Fruit fly (Drosophila melanogaster) whole organism, embryonic: ENCODE data around the gene CG10116.
A peak's percentile ranks its signal among the peaks of the same experiment; 100 is the strongest.

Source experiments
- CG14014 ChIP-seq: fragments of 200-800 bp; sonication (Bioruptor generic); IDR thresholded peaks from 2 replicates; pipeline ENCODE4 v1.3.6; 2022; ENCODE audit warnings: missing biosample characterization, missing genetic modification characterization
- CG14441 ChIP-seq: fragments of 200-800 bp; sonication (Bioruptor generic); IDR thresholded peaks from 2 replicates; pipeline ENCODE4 v1.3.6; 2022; ENCODE audit warnings: missing biosample characterization, missing genetic modification characterization
- CG1647 ChIP-seq: fragments of 200-800 bp; sonication (Bioruptor generic); optimal IDR thresholded peaks from 3 replicates; lab custom pipeline; 2016; ENCODE audit warnings: missing biosample characterization, missing genetic modification characterization
- CG17912 ChIP-seq: fragments of 200-800 bp; sonication (Bioruptor generic); optimal IDR thresholded peaks from 2 replicates; lab custom pipeline; 2018; ENCODE audit warnings: missing biosample characterization, mild to moderate bottlenecking, missing genetic modification characterization
- CG18619 ChIP-seq: fragments of 200-800 bp; sonication (Bioruptor generic); optimal IDR thresholded peaks from 3 replicates; lab custom pipeline; 2017; ENCODE audit warnings: missing biosample characterization, mild to moderate bottlenecking, missing genetic modification characterization
- CG18764 ChIP-seq: fragments of 200-800 bp; sonication (Bioruptor generic); optimal IDR thresholded peaks from 3 replicates; lab custom pipeline; 2016; ENCODE audit warnings: missing biosample characterization, missing genetic modification characterization
- CG2202 ChIP-seq: fragments of 200-800 bp; sonication (Bioruptor generic); optimal IDR thresholded peaks from 2 replicates; lab custom pipeline; 2018; ENCODE audit warnings: missing biosample characterization, mild to moderate bottlenecking, missing genetic modification characterization
- CG32532 ChIP-seq: fragments of 200-800 bp; sonication (Bioruptor generic); IDR thresholded peaks from 2 replicates; pipeline ENCODE4 v1.3.6; 2022; ENCODE audit warnings: missing biosample characterization, missing genetic modification characterization
- CG33557 ChIP-seq: fragments of 200-800 bp; sonication (Bioruptor generic); optimal IDR thresholded peaks from 2 replicates; lab custom pipeline; 2019; ENCODE audit warnings: missing biosample characterization, mild to moderate bottlenecking, missing genetic modification characterization, moderate library complexity
- CG4328 ChIP-seq: fragments of 200-800 bp; sonication (Bioruptor generic); optimal IDR thresholded peaks from 3 replicates; lab custom pipeline; 2017; ENCODE audit warnings: missing biosample characterization, missing genetic modification reagents, missing genetic modification characterization
- CG7839 ChIP-seq: fragments of 200-800 bp; sonication (Bioruptor generic); optimal IDR thresholded peaks from 3 replicates; lab custom pipeline; 2018; ENCODE audit warnings: missing biosample characterization, mild to moderate bottlenecking, missing genetic modification characterization, moderate library complexity
- CG7928 ChIP-seq: fragments of 200-800 bp; sonication (Bioruptor generic); optimal IDR thresholded peaks from 2 replicates; lab custom pipeline; 2017; ENCODE audit warnings: missing biosample characterization, mild to moderate bottlenecking, missing genetic modification characterization
- CG7987 ChIP-seq: fragments of 200-800 bp; sonication (Bioruptor generic); optimal IDR thresholded peaks from 2 replicates; lab custom pipeline; 2018; ENCODE audit warnings: missing biosample characterization, mild to moderate bottlenecking, missing genetic modification characterization, moderate library complexity
- CG8359 ChIP-seq: fragments of 200-800 bp; sonication (Bioruptor generic); optimal IDR thresholded peaks from 2 replicates; lab custom pipeline; 2017; ENCODE audit warnings: missing biosample characterization, mild to moderate bottlenecking, missing genetic modification characterization, borderline replicate concordance
- D19B ChIP-seq: fragments of 200-800 bp; sonication (Bioruptor generic); optimal IDR thresholded peaks from 2 replicates; lab custom pipeline; 2017; ENCODE audit warnings: missing biosample characterization, mild to moderate bottlenecking, missing genetic modification characterization
- Drgx ChIP-seq: fragments of 200-800 bp; sonication (Bioruptor generic); IDR thresholded peaks from 2 replicates; pipeline ENCODE4 v1.3.6; 2022; ENCODE audit warnings: missing biosample characterization, missing genetic modification characterization
- Fer1 ChIP-seq: fragments of 200-800 bp; sonication (Bioruptor generic); optimal IDR thresholded peaks from 2 replicates; lab custom pipeline; 2017; ENCODE audit warnings: missing biosample characterization, mild to moderate bottlenecking, missing genetic modification characterization
- HmgD ChIP-seq: fragments of 200-800 bp; sonication (Bioruptor generic); optimal IDR thresholded peaks from 3 replicates; lab custom pipeline; 2016; ENCODE audit warnings: missing biosample characterization, missing genetic modification characterization
- Lhr ChIP-seq: fragments of 200-800 bp; sonication (Bioruptor generic); optimal IDR thresholded peaks from 3 replicates; lab custom pipeline; 2017; ENCODE audit warnings: mild to moderate bottlenecking, missing biosample characterization, missing genetic modification reagents, missing genetic modification characterization
- MTF-1 ChIP-seq: fragments of 200-800 bp; sonication (Bioruptor generic); optimal IDR thresholded peaks from 2 replicates; lab custom pipeline; 2018; ENCODE audit warnings: missing biosample characterization, mild to moderate bottlenecking, missing genetic modification characterization, borderline replicate concordance
- Nf-YA ChIP-seq: fragments of 200-800 bp; sonication (Bioruptor generic); IDR thresholded peaks from 2 replicates; pipeline ENCODE4 v1.3.6; 2022; ENCODE audit warnings: missing biosample characterization, missing genetic modification characterization
- Nf-YB ChIP-seq: fragments of 200-800 bp; sonication (Bioruptor generic); optimal IDR thresholded peaks from 3 replicates; lab custom pipeline; 2019; ENCODE audit warnings: missing biosample characterization, mild to moderate bottlenecking, missing genetic modification characterization, moderate library complexity
- Poxn ChIP-seq: fragments of 200-800 bp; sonication (Bioruptor generic); IDR thresholded peaks from 2 replicates; pipeline ENCODE4 v1.3.6; 2022; ENCODE audit warnings: missing biosample characterization, missing genetic modification characterization
- Scr ChIP-seq: fragments of 200-800 bp; sonication (Bioruptor generic); IDR thresholded peaks from 2 replicates; pipeline ENCODE4 v1.3.6; 2022; ENCODE audit warnings: missing biosample characterization, missing genetic modification characterization; ENCODE audit not compliant: partially characterized antibody
- Side ChIP-seq: fragments of 200-800 bp; sonication (Bioruptor generic); optimal IDR thresholded peaks from 2 replicates; lab custom pipeline; 2016; ENCODE audit warnings: missing biosample characterization, missing genetic modification characterization
- Xrp1 ChIP-seq: fragments of 200-800 bp; sonication (Bioruptor generic); IDR thresholded peaks from 2 replicates; pipeline ENCODE4 v1.3.6; 2022; ENCODE audit warnings: missing biosample characterization, missing genetic modification characterization
- cato ChIP-seq: fragments of 200-800 bp; sonication (Bioruptor generic); optimal IDR thresholded peaks from 2 replicates; lab custom pipeline; 2016; ENCODE audit warnings: missing biosample characterization, missing genetic modification characterization, borderline replicate concordance
- crp ChIP-seq, 2 experiments: fragments of 200-800 bp; sonication (Bioruptor generic); optimal IDR thresholded peaks; 2 replicates in 1 of 2; 3 replicates in 1 of 2; lab custom pipeline; 2017; ENCODE audit warnings: missing biosample characterization in 2 of 2, missing genetic modification characterization in 2 of 2, mild to moderate bottlenecking in 1 of 2, moderate library complexity in 1 of 2
- cwo ChIP-seq: fragments of 200-800 bp; sonication (Bioruptor generic); optimal IDR thresholded peaks from 3 replicates; lab custom pipeline; 2017; ENCODE audit warnings: missing biosample characterization, missing genetic modification characterization, mild to moderate bottlenecking, moderate library complexity, missing genetic modification reagents
- danr ChIP-seq: fragments of 200-800 bp; sonication (Bioruptor generic); IDR thresholded peaks from 2 replicates; pipeline ENCODE4 v1.3.6; 2022; ENCODE audit warnings: missing biosample characterization, missing genetic modification characterization
- dpn ChIP-seq, 2 experiments: fragments of 200-800 bp; sonication (Bioruptor generic); optimal IDR thresholded peaks; 3 replicates each; lab custom pipeline; 2016; ENCODE audit warnings: missing biosample characterization in 2 of 2, missing genetic modification characterization in 2 of 2
- ewg ChIP-seq: fragments of 200-800 bp; sonication (Bioruptor generic); optimal IDR thresholded peaks from 3 replicates; lab custom pipeline; 2017; ENCODE audit warnings: mild to moderate bottlenecking, missing biosample characterization, missing genetic modification reagents, missing genetic modification characterization
- fd102C ChIP-seq: fragments of 200-800 bp; sonication (Bioruptor generic); optimal IDR thresholded peaks from 2 replicates; lab custom pipeline; 2018; ENCODE audit warnings: missing biosample characterization, mild to moderate bottlenecking, missing genetic modification characterization, moderate library complexity
- fru ChIP-seq: fragments of >200 bp; optimal IDR thresholded peaks from 2 replicates; lab custom pipeline; 2017
- gce ChIP-seq: fragments of 200-800 bp; sonication (Bioruptor generic); IDR thresholded peaks from 3 replicates; pipeline ENCODE4 v1.3.6; 2022; ENCODE audit warnings: missing biosample characterization, missing genetic modification characterization
- grn ChIP-seq: fragments of 200-800 bp; sonication (Bioruptor generic); optimal IDR thresholded peaks from 3 replicates; lab custom pipeline; 2017; ENCODE audit warnings: missing biosample characterization, missing genetic modification characterization
- gsb ChIP-seq: fragments of 200-800 bp; sonication (Bioruptor generic); IDR thresholded peaks from 2 replicates; pipeline ENCODE4 v1.3.6; 2022; ENCODE audit warnings: missing biosample characterization, missing genetic modification characterization
- h ChIP-seq: fragments of >200 bp; optimal IDR thresholded peaks from 2 replicates; lab custom pipeline; 2017
- ham ChIP-seq: fragments of 200-800 bp; sonication (Bioruptor generic); IDR thresholded peaks from 2 replicates; pipeline ENCODE4 v1.3.6; 2022; ENCODE audit warnings: missing biosample characterization, missing genetic modification characterization
- insv ChIP-seq, 2 experiments: fragments of 200-800 bp; sonication (Bioruptor generic); optimal IDR thresholded peaks; 3 replicates each; lab custom pipeline; 2016 to 2018; ENCODE audit warnings: missing biosample characterization in 2 of 2, missing genetic modification characterization in 2 of 2
- kni ChIP-seq: fragments of 200-800 bp; sonication (Bioruptor generic); optimal IDR thresholded peaks from 3 replicates; lab custom pipeline; 2017; ENCODE audit warnings: mild to moderate bottlenecking, missing biosample characterization, missing genetic modification reagents, missing genetic modification characterization
- lmd ChIP-seq: fragments of 200-800 bp; sonication (Bioruptor generic); IDR thresholded peaks from 2 replicates; pipeline ENCODE4 v1.3.6; 2022; ENCODE audit warnings: missing biosample characterization, missing genetic modification characterization
- lov ChIP-seq, 2 experiments: fragments of 200-800 bp in 1 of 2; fragments of >200 bp in 1 of 2; sonication (Bioruptor generic) in 1 of 2; IDR thresholded peaks in 1 of 2; optimal IDR thresholded peaks in 1 of 2; 2 replicates in 1 of 2; 3 replicates in 1 of 2; pipeline versions ENCODE4 v1.3.6 to Lab custom; 2017 to 2022; ENCODE audit warnings: missing biosample characterization in 1 of 2, missing genetic modification characterization in 1 of 2
- nau ChIP-seq: fragments of 200-800 bp; sonication (Bioruptor generic); optimal IDR thresholded peaks from 3 replicates; lab custom pipeline; 2017; ENCODE audit warnings: missing biosample characterization, mild to moderate bottlenecking, missing genetic modification characterization, missing genetic modification reagents
- sens ChIP-seq: fragments of 200-800 bp; sonication (Bioruptor generic); peaks from one replicate; lab custom pipeline; 2016; ENCODE audit warnings: missing biosample characterization, missing genetic modification characterization
- tgo ChIP-seq: fragments of 200-800 bp; sonication (Bioruptor generic); IDR thresholded peaks from 3 replicates; pipeline ENCODE4 v1.3.6; 2022; ENCODE audit warnings: missing biosample characterization, missing genetic modification characterization
- trh ChIP-seq: fragments of 200-800 bp; sonication (Bioruptor generic); optimal IDR thresholded peaks from 2 replicates; lab custom pipeline; 2016; ENCODE audit warnings: missing biosample characterization, missing genetic modification characterization
- unc-4 ChIP-seq: fragments of 200-800 bp; sonication (Bioruptor generic); IDR thresholded peaks from 2 replicates; pipeline ENCODE4 v1.3.6; 2022; ENCODE audit warnings: missing biosample characterization, missing genetic modification characterization; ENCODE audit not compliant: partially characterized antibody
- unpg ChIP-seq: fragments of 200-800 bp; sonication (Bioruptor generic); optimal IDR thresholded peaks from 3 replicates; lab custom pipeline; 2018; ENCODE audit warnings: missing biosample characterization, mild to moderate bottlenecking, missing genetic modification characterization, moderate library complexity

The CG10116 gene

DNA sequence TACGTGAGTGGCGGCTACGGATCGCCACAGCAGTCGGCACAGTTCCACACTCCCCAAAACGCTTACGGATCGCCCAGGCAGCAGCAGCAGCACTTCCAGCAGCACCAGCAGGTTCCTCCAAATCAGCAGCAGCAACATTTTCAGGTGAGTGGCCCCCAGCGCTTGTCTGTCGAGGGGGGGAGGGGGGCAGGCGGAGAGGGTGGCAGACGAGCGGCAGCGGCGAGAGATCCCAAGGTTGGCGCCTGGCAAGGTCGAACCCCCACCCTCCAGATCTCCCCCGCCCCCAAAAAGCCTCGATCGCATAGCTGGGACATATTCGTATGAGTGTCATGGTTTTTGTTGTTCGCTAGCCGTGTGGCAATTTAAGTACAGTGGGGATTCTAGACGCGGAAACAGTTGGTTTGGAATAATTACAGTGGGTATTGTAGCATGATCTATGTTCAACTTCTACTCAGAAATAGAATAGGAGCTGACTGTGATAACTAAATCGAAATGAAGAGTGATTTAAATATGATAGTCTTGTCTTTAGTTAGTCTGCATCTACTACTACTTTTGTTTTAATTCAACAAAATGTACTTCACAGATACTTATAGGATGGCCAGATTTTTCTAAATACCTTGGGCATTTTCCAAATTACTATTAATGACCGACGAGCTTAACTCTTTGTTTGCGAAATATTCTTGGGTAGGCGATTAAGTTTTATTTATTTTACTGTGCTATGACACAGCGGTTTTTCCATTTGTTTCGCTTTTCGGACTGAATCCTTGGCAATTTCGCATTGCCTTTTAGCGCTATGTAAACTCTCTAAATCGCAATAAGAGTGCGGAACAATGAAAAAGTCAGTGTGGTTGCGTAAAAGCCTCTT, 21.5 kb upstream of the CG10116 start (continued):
- TF ChIP-seq fd102C (GFP tag; lab: Kevin White, UChicago) (no peak), Poxn (0 out of 2 replicates have a peak, but pooled peaks have one; percentile 3), Side (GFP tag; lab: Kevin White, UChicago) (no peak), lmd (peak; percentile 55), CG7987 (GFP tag; lab: Kevin White, UChicago) (no peak), danr (GFP tag; lab: Robert Waterston, UW) (no peak), grn (GFP tag; lab: Kevin White, UChicago) (no peak), HmgD (GFP tag; lab: Kevin White, UChicago) (no peak), Lhr (no peak), CG1647 (GFP tag; lab: Kevin White, UChicago) (no peak), unpg (GFP tag; lab: Kevin White, UChicago) (no peak), gsb (GFP tag; lab: Robert Waterston, UW) (no peak), CG32532 (GFP tag; lab: Robert Waterston, UW) (peak; percentile 61), unc-4 (GFP tag; lab: Robert Waterston, UW) (no peak), Scr (GFP tag; lab: Robert Waterston, UW) (no peak), gce (GFP tag; lab: Robert Waterston, UW) (no peak), h (no peak), MTF-1 (no peak), Drgx (GFP tag; lab: Robert Waterston, UW) (no peak), Xrp1 (0 out of 2 replicates have a peak, but pooled peaks have one; percentile 12), ham (GFP tag; lab: Robert Waterston, UW) (no peak), Nf-YB (no peak), ewg (GFP tag; lab: Kevin White, UChicago) (no peak), CG8359 (no peak), tgo (GFP tag; lab: Robert Waterston, UW) (no peak; the same call in 2 of the 3 replicates), sens (peak; percentile 29), CG7839 (peak; percentile 39), trh (GFP tag; lab: Kevin White, UChicago) (no peak), kni (no peak), crp (GFP tag; optimal IDR thresholded peaks at IDR 0.05; lab: Kevin White, UChicago) (no peak), CG33557 (GFP tag; lab: Kevin White, UChicago) (no peak), Nf-YA (GFP tag; lab: Robert Waterston, UW) (no peak), fru (lab: Kevin White, UChicago) (no peak), CG14014 (0 out of 2 replicates have a peak, but pooled peaks have one; percentile 44), CG7928 (GFP tag; lab: Kevin White, UChicago) (no peak), cato (GFP tag; lab: Kevin White, UChicago) (no peak), CG18764 (GFP tag; lab: Kevin White, UChicago) (no peak), Fer1 (GFP tag; lab: Kevin White, UChicago) (no peak), insv (GFP tag; optimal IDR thresholded peaks at IDR 0.05; lab: Kevin White, UChicago) (no peak), CG14441 (GFP tag; lab: Robert Waterston, UW) (no peak), CG18619 (GFP tag; lab: Kevin White, UChicago) (peak; percentile 27), CG17912 (GFP tag; lab: Kevin White, UChicago) (no peak), nau (GFP tag; lab: Kevin White, UChicago) (no peak), D19B (GFP tag; lab: Kevin White, UChicago) (no peak), CG2202 (no peak), cwo (GFP tag; lab: Kevin White, UChicago) (no peak), lov (optimal IDR thresholded peaks at IDR 0.05; lab: Kevin White, UChicago) (no peak), lov (GFP tag; IDR thresholded peaks at IDR 0.05; lab: Robert Waterston, UW) (no peak), CG4328 (GFP tag; lab: Kevin White, UChicago) (no peak), dpn (GFP tag; optimal IDR thresholded peaks at IDR 0.05; lab: Kevin White, UChicago) (peak in 1 of 2 experiments; percentile 22)
